Worm (Caenorhabditis elegans) whole organism, L2 larva: Measurements from ENCODE around the gene sqst-2.

Experiments used
- alr-1 ChIP-seq: fragments of 150-350 bp; optimal IDR thresholded peaks from 2 replicates; lab custom pipeline; 2014; ENCODE audit warnings: missing biosample characterization, missing genetic modification characterization
- ama-1 ChIP-seq: fragments of 150-350 bp; optimal IDR thresholded peaks from 2 replicates; lab custom pipeline; 2018; ENCODE audit warnings: inconsistent platforms
- ceh-16 ChIP-seq: fragments of 150-350 bp; optimal IDR thresholded peaks from 2 replicates; lab custom pipeline; 2014; ENCODE audit warnings: missing biosample characterization, missing genetic modification characterization
- mdl-1 ChIP-seq, 2 experiments: fragments of 150-350 bp in 1 of 2; sonication (generic microtip) in 1 of 2; optimal IDR thresholded peaks; 2 replicates each; lab custom pipeline; 2017; ENCODE audit warnings: missing biosample characterization in 2 of 2, missing genetic modification characterization in 2 of 2
- nhr-25 ChIP-seq: fragments of 150-350 bp; sonication (generic microtip); optimal IDR thresholded peaks from 3 replicates; lab custom pipeline; 2014; ENCODE audit warnings: missing biosample characterization, missing genetic modification characterization

DNA sequence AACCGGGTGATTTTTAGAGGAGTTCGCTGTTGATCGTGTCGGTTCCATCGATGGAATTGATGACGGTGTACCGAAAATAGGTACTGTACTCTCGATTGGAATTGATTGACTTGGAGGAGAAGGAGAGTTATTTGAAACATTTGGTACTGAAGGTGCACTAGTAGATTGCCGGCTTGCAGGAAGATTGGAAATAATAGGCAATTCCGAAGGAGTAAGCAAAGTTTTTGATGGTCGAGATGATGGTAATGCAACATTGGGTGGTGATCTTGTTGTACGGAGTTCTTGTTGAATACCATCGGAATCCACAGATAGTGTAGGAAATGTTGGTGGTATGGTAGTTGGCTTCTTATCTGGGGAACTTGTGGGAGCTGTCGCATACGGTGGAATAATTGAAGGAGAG lies 10.3 kb upstream of the sqst-2 start:
- TF ChIP-seq nhr-25 (no peak), ama-1 (lab: Kevin White, UChicago) (no peak), mdl-1 (tag; optimal IDR thresholded peaks at IDR 0.05; lab: Kevin White, UChicago) (no peak), ceh-16 (no peak), alr-1 (no peak)
